Worm (Caenorhabditis elegans) whole organism, L4/young adult: ENCODE results near the gene dgk-3.

Source experiments
- W03F9.2 ChIP-seq: fragments of 150-350 bp; optimal IDR thresholded peaks from 2 replicates; lab custom pipeline; 2014; ENCODE audit warnings: missing biosample characterization, missing genetic modification characterization
- dao-5 ChIP-seq: sonication (generic microtip); optimal IDR thresholded peaks from 2 replicates; lab custom pipeline; 2016; ENCODE audit warnings: missing genotype, missing genetic modification characterization, moderate library complexity, missing compliant biosample characterization
- him-1 ChIP-seq: sonication (generic microtip); optimal IDR thresholded peaks from 2 replicates; lab custom pipeline; 2016; ENCODE audit warnings: missing genotype, missing genetic modification reagents, missing genetic modification characterization, missing compliant biosample characterization

- no peak for TF ChIP-seq him-1 (tag; lab: Kevin White, UChicago)
- TF ChIP-seq W03F9.2 (tag; lab: Kevin White, UChicago): no peak
- no peak for TF ChIP-seq dao-5 (tag; lab: Kevin White, UChicago)
Measured at ce11 chrIII:9136587-9136986, 26.3 kb upstream of the dgk-3 start, which contains the start of gene eat-4.
